Worm (Caenorhabditis elegans): ENCODE data around the gene W05H9.4.

W05H9.4 gene

ce11 chrX:6292812-6293211 is 29.4 kb downstream of the W05H9.4 start, which contains the start of gene mom-1:
Gene mom-1 (plus strand): TSS chrX:6293112.
- no peak for TF ChIP-seq ceh-39 (tag; optimal IDR thresholded peaks at IDR 0.05)
- no peak for TF ChIP-seq unc-62 (GFP tag; optimal IDR thresholded peaks at IDR 0.05)
- TF ChIP-seq nhr-237 (tag; optimal IDR thresholded peaks at IDR 0.05): no peak
- TF ChIP-seq nhr-2 (tag; optimal IDR thresholded peaks at IDR 0.05): peak; percentile 7
- no peak for TF ChIP-seq ces-1 (GFP tag; optimal IDR thresholded peaks at IDR 0.05)
- peak; percentile 57 for TF ChIP-seq hlh-1 (tag; optimal IDR thresholded peaks at IDR 0.05)
- no peak for TF ChIP-seq M03D4.4 (tag; optimal IDR thresholded peaks at IDR 0.05)
- no peak for TF ChIP-seq tbx-8 (GFP tag; optimal IDR thresholded peaks at IDR 0.05)
- no peak for TF ChIP-seq pha-4 (tag; optimal IDR thresholded peaks at IDR 0.05)

- TF ChIP-seq mls-2 (tag; optimal IDR thresholded peaks at IDR 0.05) (peak; percentile 88), unc-62 (GFP tag; optimal IDR thresholded peaks at IDR 0.05) (peak; percentile 91), bed-3 (GFP tag; optimal IDR thresholded peaks at IDR 0.05) (peak; percentile 42), elt-1 (tag; optimal IDR thresholded peaks at IDR 0.05; ENCODE audit: borderline replicate concordance, insufficient read depth) (peak; percentile 43), M03D4.4 (tag; optimal IDR thresholded peaks at IDR 0.05) (peak; percentile 76), lin-32 (GFP tag; optimal IDR thresholded peaks at IDR 0.05) (peak; percentile 44), zip-8 (tag; optimal IDR thresholded peaks at IDR 0.05) (no peak), unc-39 (tag; optimal IDR thresholded peaks at IDR 0.05) (peak; percentile 96), ham-2 (GFP tag; optimal IDR thresholded peaks at IDR 0.05) (peak; percentile 71), nhr-28 (tag; optimal IDR thresholded peaks at IDR 0.05) (peak; percentile 82), nhr-12 (tag; optimal IDR thresholded peaks at IDR 0.05) (peak; percentile 61), ztf-11 (tag; optimal IDR thresholded peaks at IDR 0.05) (peak; percentile 95), nhr-2 (tag; optimal IDR thresholded peaks at IDR 0.05) (peak; percentile 58), pha-4 (tag; optimal IDR thresholded peaks at IDR 0.05) (peak; percentile 96), sem-2 (GFP tag; optimal IDR thresholded peaks at IDR 0.05) (peak; percentile 9), ceh-39 (tag; optimal IDR thresholded peaks at IDR 0.05) (peak; percentile 91), mep-1 (tag; optimal IDR thresholded peaks at IDR 0.05) (peak; percentile 99), lin-13 (tag; optimal IDR thresholded peaks at IDR 0.05) (peak; percentile 86), elt-3 (tag; optimal IDR thresholded peaks at IDR 0.05) (peak; percentile 96), lsy-2 (tag; optimal IDR thresholded peaks at IDR 0.05) (peak; percentile 88), snpc-4 (tag; optimal IDR thresholded peaks at IDR 0.05) (no peak), ceh-43 (GFP tag; optimal IDR thresholded peaks at IDR 0.05) (peak; percentile 74), blmp-1 (tag; optimal IDR thresholded peaks at IDR 0.05) (peak; percentile 65), ceh-83 (GFP tag; optimal IDR thresholded peaks at IDR 0.05) (peak; percentile 39), sptf-1 (tag; optimal IDR thresholded peaks at IDR 0.05) (peak; percentile 93), flh-1 (GFP tag; optimal IDR thresholded peaks at IDR 0.05) (no peak), hlh-1 (tag; optimal IDR thresholded peaks at IDR 0.05) (peak; percentile 85), nhr-76 (tag; optimal IDR thresholded peaks at IDR 0.05) (peak; percentile 53), unc-120 (tag; optimal IDR thresholded peaks at IDR 0.05; ENCODE audit: poor library complexity, severe bottlenecking) (peak; percentile 89), mab-5 (tag; optimal IDR thresholded peaks at IDR 0.05) (peak; percentile 85), drap-1 (GFP tag; optimal IDR thresholded peaks at IDR 0.05) (peak; percentile 97), tbx-8 (GFP tag; optimal IDR thresholded peaks at IDR 0.05) (peak; percentile 29), nhr-237 (tag; optimal IDR thresholded peaks at IDR 0.05) (peak; percentile 100), ces-1 (GFP tag; optimal IDR thresholded peaks at IDR 0.05) (peak; percentile 99), cnd-1 (tag; optimal IDR thresholded peaks at IDR 0.05) (peak; percentile 93)
Observed at ce11 chrX:6296402-6296844, 33.0 kb downstream of the W05H9.4 start.

ce11 chrX:6299641-6300240 is 36.3 kb downstream of the W05H9.4 start, which contains the start of gene cest-16:
Gene cest-16 (plus strand): TSS chrX:6299942.
- TF ChIP-seq unc-120 (tag; optimal IDR thresholded peaks at IDR 0.05; ENCODE audit: poor library complexity, severe bottlenecking) (peak; percentile 62), sptf-1 (tag; optimal IDR thresholded peaks at IDR 0.05) (no peak), hlh-1 (tag; optimal IDR thresholded peaks at IDR 0.05) (peak; percentile 45), unc-62 (GFP tag; optimal IDR thresholded peaks at IDR 0.05) (peak; percentile 28), zip-8 (tag; optimal IDR thresholded peaks at IDR 0.05) (no peak)

Measured in whole organism, mixed stage, embryonic.